Worm (Caenorhabditis elegans) whole organism, L1 larva: Measurements from ENCODE around the gene fdgt-2.

ENCODE experiments used
- Y116A8C.19 ChIP-seq: sonication (generic microtip); optimal IDR thresholded peaks from 2 replicates; lab custom pipeline; 2016; ENCODE audit warnings: missing compliant biosample characterization, missing genetic modification characterization, borderline replicate concordance
- aha-1 ChIP-seq: fragments of 150-350 bp; optimal IDR thresholded peaks from 2 replicates; lab custom pipeline; 2014; ENCODE audit warnings: missing biosample characterization, missing genetic modification characterization
- aly-2 ChIP-seq: fragments of 150-350 bp; optimal IDR thresholded peaks from 2 replicates; lab custom pipeline; 2014; ENCODE audit warnings: missing biosample characterization, missing genetic modification characterization
- ama-1 ChIP-seq: fragments of 150-350 bp; optimal IDR thresholded peaks from 2 replicates; lab custom pipeline; 2014
- ceh-82 ChIP-seq, 3 experiments: fragments of 150-350 bp in 1 of 3; sonication (generic microtip) in 2 of 3; optimal IDR thresholded peaks; 2 replicates each; lab custom pipeline; 2014 to 2017; ENCODE audit warnings: missing biosample characterization in 3 of 3, missing genetic modification characterization in 3 of 3
- egl-27 ChIP-seq, 2 experiments: fragments of 150-350 bp in 1 of 2; sonication (generic microtip); optimal IDR thresholded peaks; 3 replicates each; lab custom pipeline; 2017 to 2018; ENCODE audit warnings: missing biosample characterization in 2 of 2, missing genetic modification characterization in 2 of 2, missing genetic modification reagents in 2 of 2
- jun-1 ChIP-seq: fragments of 150-350 bp; optimal IDR thresholded peaks from 2 replicates; lab custom pipeline; 2014; ENCODE audit warnings: missing biosample characterization, missing genetic modification reagents, missing genetic modification characterization
- nhr-28 ChIP-seq: fragments of 150-350 bp; optimal IDR thresholded peaks from 2 replicates; lab custom pipeline; 2014; ENCODE audit warnings: missing biosample characterization, missing genetic modification characterization
- nhr-84 ChIP-seq: sonication (generic microtip); optimal IDR thresholded peaks from 2 replicates; lab custom pipeline; 2017; ENCODE audit warnings: missing biosample characterization, missing genetic modification characterization
- rnt-1 ChIP-seq: sonication (generic microtip); optimal IDR thresholded peaks from 2 replicates; lab custom pipeline; 2016; ENCODE audit warnings: mild to moderate bottlenecking, missing genetic modification characterization, moderate library complexity, missing compliant biosample characterization
- sptf-1 ChIP-seq: fragments of 150-350 bp; optimal IDR thresholded peaks from 2 replicates; lab custom pipeline; 2014; ENCODE audit warnings: missing biosample characterization, missing genetic modification characterization
- unc-62 ChIP-seq: fragments of 150-350 bp; optimal IDR thresholded peaks from 2 replicates; lab custom pipeline; 2014; ENCODE audit warnings: missing biosample characterization, missing genetic modification reagents, missing genetic modification characterization
- unc-86 ChIP-seq: sonication (generic microtip); optimal IDR thresholded peaks from 2 replicates; lab custom pipeline; 2016; ENCODE audit warnings: missing genetic modification characterization, missing compliant biosample characterization
- xbp-1 ChIP-seq: sonication (generic microtip); optimal IDR thresholded peaks from 2 replicates; lab custom pipeline; 2016; ENCODE audit warnings: missing genetic modification characterization, missing compliant biosample characterization

- TF ChIP-seq xbp-1 (no peak), unc-62 (GFP tag; lab: Kevin White, UChicago) (no peak), jun-1 (tag; lab: Kevin White, UChicago) (no peak), ama-1 (lab: Kevin White, UChicago) (no peak), aly-2 (tag; lab: Kevin White, UChicago) (no peak), sptf-1 (tag; lab: Kevin White, UChicago) (no peak), nhr-28 (no peak), nhr-84 (no peak), aha-1 (tag; lab: Kevin White, UChicago) (no peak), egl-27 (tag; optimal IDR thresholded peaks at IDR 0.05; lab: Kevin White, UChicago) (no peak), rnt-1 (tag; lab: Kevin White, UChicago) (no peak), unc-86 (tag; lab: Kevin White, UChicago) (no peak), Y116A8C.19 (tag; lab: Kevin White, UChicago) (no peak), ceh-82 (tag; optimal IDR thresholded peaks at IDR 0.05; lab: Kevin White, UChicago) (no peak)
Observed at ce11 chrII:8412935-8413334, 4.5 kb upstream of the fdgt-2 start.
